Worm (Caenorhabditis elegans) whole organism, midembryonic: ENCODE data around the gene ttr-18.

Experiments
- T22C8.4 ChIP-seq: fragments of 200-800 bp; sonication (Bioruptor generic); IDR thresholded peaks from 2 replicates; pipeline ENCODE4 v1.3.6; 2022; ENCODE audit warnings: missing genetic modification characterization, missing compliant biosample characterization
- flt-1 ChIP-seq: fragments of 200-800 bp; sonication (Bioruptor generic); IDR thresholded peaks from 2 replicates; pipeline ENCODE4 v1.3.6; 2022; ENCODE audit warnings: missing genetic modification characterization, missing compliant biosample characterization
- med-1 ChIP-seq: sonication (generic microtip); optimal IDR thresholded peaks from 2 replicates; lab custom pipeline; 2017; ENCODE audit warnings: missing genetic modification characterization, mild to moderate bottlenecking, missing compliant biosample characterization, antibody characterized with exemption, missing genetic modification reagents; ENCODE audit not compliant: insufficient read depth
- ref-1 ChIP-seq: fragments of 200-800 bp; sonication (Bioruptor generic); conservative IDR thresholded peaks from 2 replicates; pipeline ENCODE4 v1.3.6; 2022; ENCODE audit warnings: missing genetic modification reagents, missing genetic modification characterization, missing compliant biosample characterization
- tab-1 ChIP-seq: fragments of 200-800 bp; sonication (Bioruptor generic); IDR thresholded peaks from 2 replicates; pipeline ENCODE4 v1.3.6; 2022; ENCODE audit warnings: missing genetic modification characterization, missing compliant biosample characterization
- ztf-23 ChIP-seq: fragments of 200-800 bp; sonication (Bioruptor generic); IDR thresholded peaks from 2 replicates; pipeline ENCODE4 v1.3.6; 2022; ENCODE audit warnings: missing genetic modification reagents, missing genetic modification characterization, missing compliant biosample characterization
- ztf-29 ChIP-seq: fragments of 200-800 bp; sonication (Bioruptor generic); IDR thresholded peaks from 2 replicates; pipeline ENCODE4 v1.3.6; 2022; ENCODE audit warnings: missing genetic modification reagents, missing genetic modification characterization, missing compliant biosample characterization

- no peak for TF ChIP-seq med-1 (GFP tag; lab: Kevin White, UChicago)
- TF ChIP-seq ztf-29 (GFP tag; lab: Robert Waterston, UW) = no peak
- no peak for TF ChIP-seq T22C8.4 (GFP tag; lab: Robert Waterston, UW)
- no peak for TF ChIP-seq ref-1 (GFP tag; lab: Robert Waterston, UW)
- TF ChIP-seq ztf-23 (GFP tag; lab: Robert Waterston, UW) = no peak
- TF ChIP-seq flt-1 (GFP tag; lab: Robert Waterston, UW) = no peak
- no peak for TF ChIP-seq tab-1
These were observed 7.5 kb downstream of the ttr-18 start, which contains the start of gene W02B12.12 for ce11 chrII:11479076-11479475.
